Worm (Caenorhabditis elegans): ENCODE results near the gene R13H4.2.
A peak's percentile ranks its signal among the peaks of the same experiment; 100 is the strongest.

The R13H4.2 gene

DNA sequence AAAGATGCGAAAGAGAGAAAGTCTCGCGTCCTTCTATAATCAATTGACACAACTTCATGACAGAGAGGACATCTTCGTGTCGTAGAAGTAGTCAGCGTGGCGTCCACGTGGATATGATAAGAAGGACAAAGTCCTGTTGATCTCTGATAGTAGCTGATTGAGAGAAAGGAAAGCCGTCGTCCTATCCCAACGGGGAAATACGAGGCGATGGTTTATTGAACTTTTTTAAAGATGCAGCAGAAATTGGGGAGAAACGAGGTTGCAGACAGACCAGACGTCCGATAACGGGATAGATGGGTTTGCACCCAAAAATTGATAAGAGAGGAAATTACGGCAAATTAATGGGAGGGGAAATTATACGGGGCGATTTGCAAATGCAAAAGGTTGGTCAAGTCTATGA, 33.7 kb upstream of the R13H4.2 start (continued):
- TF ChIP-seq B0261.1 (tag; optimal IDR thresholded peaks at IDR 0.05) (no peak), lin-26 (GFP tag; IDR thresholded peaks at IDR 0.05) (peak; percentile 58; the same call in 1 of the 2 replicates), cebp-1 (GFP tag; IDR thresholded peaks at IDR 0.05) (no peak), cebp-1 (tag; optimal IDR thresholded peaks at IDR 0.05) (peak; percentile 28), F22D6.2 (tag; optimal IDR thresholded peaks at IDR 0.05) (peak; percentile 4), tbp1 (GFP tag; optimal IDR thresholded peaks at IDR 0.05) (peak; percentile 15), atf-7 (tag; optimal IDR thresholded peaks at IDR 0.05) (peak; percentile 59), somi-1 (GFP tag; optimal IDR thresholded peaks at IDR 0.05) (peak; percentile 95)

DNA sequence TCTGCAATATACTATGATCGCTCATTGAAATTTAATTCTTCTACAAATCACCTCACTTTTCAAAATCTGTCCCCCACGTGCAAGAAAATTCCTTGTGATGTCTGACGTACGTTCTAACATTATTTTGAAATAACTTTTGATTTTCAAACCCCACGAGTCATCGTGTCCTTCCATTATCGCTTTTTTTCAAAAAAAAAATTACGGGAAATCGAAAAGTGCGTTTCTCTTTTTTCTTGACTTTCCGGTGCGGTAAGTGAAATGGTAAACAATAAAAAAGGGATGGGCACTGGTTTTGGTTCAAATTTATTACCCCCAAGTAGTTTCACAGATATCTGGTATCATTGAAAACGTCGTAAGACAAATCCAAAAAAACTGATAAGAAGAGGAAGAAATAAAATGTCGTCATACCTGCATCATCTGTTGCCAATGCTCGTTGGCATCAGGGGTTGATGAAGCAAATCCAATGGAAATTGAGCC, 32.6 kb upstream of the R13H4.2 start:
- peak; percentile 3 for TF ChIP-seq nhr-80 (tag; optimal IDR thresholded peaks at IDR 0.05)
- no peak for TF ChIP-seq lsl-1 (GFP tag; optimal IDR thresholded peaks at IDR 0.05)
- peak; percentile 88 for TF ChIP-seq somi-1 (GFP tag; optimal IDR thresholded peaks at IDR 0.05)
- TF ChIP-seq hlh-12 (tag; optimal IDR thresholded peaks at IDR 0.05) = no peak
- TF ChIP-seq egl-18 (GFP tag; IDR thresholded peaks at IDR 0.05) = no peak
- TF ChIP-seq lin-40 (tag; optimal IDR thresholded peaks at IDR 0.05) = peak; percentile 49
- TF ChIP-seq die-1 (tag; optimal IDR thresholded peaks at IDR 0.05) = peak; percentile 24
- TF ChIP-seq ztf-26 (tag; optimal IDR thresholded peaks at IDR 0.05) = peak; percentile 60
- no peak for TF ChIP-seq gei-17 (GFP tag; optimal IDR thresholded peaks at IDR 0.05)
- TF ChIP-seq nfya-1 (tag; optimal IDR thresholded peaks at IDR 0.05; ENCODE audit: borderline replicate concordance, insufficient read depth) = no peak
- no peak for TF ChIP-seq repo-1 (tag; optimal IDR thresholded peaks at IDR 0.05)
- TF ChIP-seq atf-7 (tag; optimal IDR thresholded peaks at IDR 0.05) = no peak
- TF ChIP-seq ztf-22 (GFP tag; optimal IDR thresholded peaks at IDR 0.05) = no peak
- TF ChIP-seq nhr-120 (GFP tag; IDR thresholded peaks at IDR 0.05) = no peak
- no peak for TF ChIP-seq nhr-27 (tag; optimal IDR thresholded peaks at IDR 0.05)
- no peak for TF ChIP-seq ztf-18 (tag; optimal IDR thresholded peaks at IDR 0.05)
- TF ChIP-seq madf-8 (GFP tag; conservative IDR thresholded peaks at IDR 0.05) = no peak

DNA sequence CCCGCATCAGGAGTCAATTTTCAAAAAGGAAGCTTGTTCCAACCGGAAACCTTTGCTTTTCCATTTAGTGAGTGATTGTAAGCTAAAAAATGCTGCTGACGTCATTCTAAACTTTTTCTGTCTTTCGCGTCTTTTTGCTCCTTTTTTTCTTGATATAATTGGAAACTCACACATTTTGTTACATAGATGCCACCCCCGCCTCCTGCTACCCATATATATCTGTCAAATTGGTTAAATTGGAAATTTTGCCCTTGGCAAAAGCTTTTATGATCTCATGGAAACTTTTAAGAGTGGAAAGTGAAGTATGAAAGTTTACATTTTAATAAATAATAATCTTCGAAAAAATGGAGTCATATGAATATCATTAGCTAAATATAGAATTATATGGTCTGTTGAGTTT, 26.3 kb upstream of the R13H4.2 start:
- TF ChIP-seq D2030.7 (GFP tag; IDR thresholded peaks at IDR 0.05) = no peak
- TF ChIP-seq Y56A3A.18 (GFP tag; IDR thresholded peaks at IDR 0.05) = no peak
- TF ChIP-seq B0336.3 (GFP tag; IDR thresholded peaks at IDR 0.05) = no peak
- no peak for TF ChIP-seq sdz-38 (tag; optimal IDR thresholded peaks at IDR 0.05)

DNA sequence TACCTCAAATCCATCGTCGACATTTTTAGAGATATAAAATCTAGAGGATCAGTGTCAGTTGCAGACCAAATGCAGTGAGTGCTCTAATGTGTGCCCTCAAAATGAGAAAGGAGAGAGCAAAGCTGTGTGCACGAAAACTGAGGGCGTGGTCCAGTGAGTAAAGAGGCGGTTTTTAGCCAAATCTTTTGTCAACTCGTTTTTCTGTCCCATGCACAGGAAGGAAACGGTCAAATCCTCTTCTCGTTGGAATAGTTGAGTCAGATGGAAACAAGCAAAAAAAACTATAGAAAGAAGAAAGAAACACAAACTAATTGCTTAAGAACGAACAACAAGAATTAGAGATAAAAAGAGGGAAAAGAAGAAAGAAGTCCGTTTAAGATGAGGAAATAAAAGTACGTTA, 24.3 kb upstream of the R13H4.2 start, which contains the start of gene D2023.3:
Gene D2023.3 (minus strand): TSS at position 101 of the 400 bp plus-strand sequence.
- TF ChIP-seq aptf-3 (GFP tag; IDR thresholded peaks at IDR 0.05) (no peak), sea-2 (GFP tag; IDR thresholded peaks at IDR 0.05) (no peak), T07F8.4 (tag; optimal IDR thresholded peaks at IDR 0.05) (no peak), snpc-1.3 (tag; optimal IDR thresholded peaks at IDR 0.05; ENCODE audit: insufficient read depth) (no peak), ets-4 (GFP tag; optimal IDR thresholded peaks at IDR 0.05) (no peak), nhr-80 (tag; optimal IDR thresholded peaks at IDR 0.05) (no peak), Y56A3A.18 (GFP tag; IDR thresholded peaks at IDR 0.05) (no peak), nhr-120 (GFP tag; IDR thresholded peaks at IDR 0.05) (no peak), ceh-100 (GFP tag; IDR thresholded peaks at IDR 0.05) (no peak), rcor-1 (GFP tag; IDR thresholded peaks at IDR 0.05) (no peak), tbx-9 (tag; optimal IDR thresholded peaks at IDR 0.05; ENCODE audit: borderline replicate concordance) (no peak), lir-1 (GFP tag; conservative IDR thresholded peaks at IDR 0.05) (no peak), F55B11.4 (tag; optimal IDR thresholded peaks at IDR 0.05; ENCODE audit: borderline replicate concordance, insufficient read depth) (no peak), hmg-1.2 (GFP tag; IDR thresholded peaks at IDR 0.05) (no peak), F37B4.10 (GFP tag; IDR thresholded peaks at IDR 0.05) (no peak), efl-1 (GFP tag; optimal IDR thresholded peaks at IDR 0.05) (no peak), nhr-27 (tag; optimal IDR thresholded peaks at IDR 0.05) (no peak), Y67H2A.10 (GFP tag; conservative IDR thresholded peaks at IDR 0.05) (no peak)
